Fruit fly (Drosophila melanogaster) whole organism, prepupa: ENCODE results near the gene CG3397.

Experiments used
- Ets21C ChIP-seq: fragments of 200-800 bp; sonication (Bioruptor generic); optimal IDR thresholded peaks from 3 replicates; lab custom pipeline; 2016; ENCODE audit warnings: missing biosample characterization, missing genetic modification characterization
- spab ChIP-seq: fragments of 200-800 bp; sonication (Bioruptor generic); optimal IDR thresholded peaks from 2 replicates; lab custom pipeline; 2017; ENCODE audit warnings: missing biosample characterization, mild to moderate bottlenecking, missing genetic modification characterization, missing genetic modification reagents

DNA sequence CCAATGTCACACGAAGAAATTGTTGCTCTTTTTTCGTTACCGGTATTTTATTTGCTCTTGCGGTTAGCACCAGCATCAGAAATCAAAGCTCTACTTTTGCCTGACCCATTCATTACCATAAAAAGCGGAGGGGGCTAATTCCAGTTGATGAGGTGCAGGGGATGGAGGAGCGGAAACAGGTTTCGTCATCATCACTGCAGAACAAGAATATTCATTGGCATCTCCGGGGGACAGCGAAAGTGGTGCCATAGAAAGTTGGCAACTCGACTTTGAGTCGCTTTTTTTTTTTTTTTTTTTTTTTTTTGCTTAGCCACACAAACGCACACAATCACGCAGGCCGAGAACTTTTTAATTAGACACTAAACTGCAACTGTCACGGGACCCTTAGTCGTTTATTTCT, 43.2 kb downstream of the CG3397 start:
- no peak for TF ChIP-seq Ets21C (GFP tag; lab: Kevin White, UChicago)
- TF ChIP-seq spab (GFP tag; lab: Kevin White, UChicago): no peak
